Worm (Caenorhabditis elegans) whole organism, L2 larva: ENCODE measurements around the gene K02B2.6.
A peak's percentile ranks its signal among the peaks of the same experiment; 100 is the strongest.

ENCODE experiments used
- C34F6.9 ChIP-seq: fragments of 150-350 bp; optimal IDR thresholded peaks from 2 replicates; lab custom pipeline; 2014; ENCODE audit warnings: missing biosample characterization, missing genetic modification characterization
- F13H6.1 ChIP-seq: sonication (generic microtip); optimal IDR thresholded peaks from 2 replicates; lab custom pipeline; 2016; ENCODE audit warnings: missing genetic modification characterization, missing compliant biosample characterization
- R02D3.7 ChIP-seq: fragments of 150-350 bp; optimal IDR thresholded peaks from 2 replicates; lab custom pipeline; 2014; ENCODE audit warnings: missing biosample characterization, missing genetic modification characterization
- Y55F3AM.14 ChIP-seq: fragments of 200-800 bp; sonication (Bioruptor generic); optimal IDR thresholded peaks from 2 replicates; lab custom pipeline; 2018; ENCODE audit warnings: mild to moderate bottlenecking, missing genetic modification characterization, missing compliant biosample characterization
- ZK546.5 ChIP-seq: sonication (generic microtip); optimal IDR thresholded peaks from 2 replicates; lab custom pipeline; 2017; ENCODE audit warnings: missing biosample characterization, missing genetic modification characterization
- alr-1 ChIP-seq: fragments of 150-350 bp; optimal IDR thresholded peaks from 2 replicates; lab custom pipeline; 2014; ENCODE audit warnings: missing biosample characterization, missing genetic modification characterization
- aly-2 ChIP-seq: fragments of 150-350 bp; optimal IDR thresholded peaks from 2 replicates; lab custom pipeline; 2014; ENCODE audit warnings: missing biosample characterization, missing genetic modification characterization
- ama-1 ChIP-seq: fragments of 150-350 bp; optimal IDR thresholded peaks from 2 replicates; lab custom pipeline; 2018; ENCODE audit warnings: inconsistent platforms
- blmp-1 ChIP-seq: sonication (generic microtip); optimal IDR thresholded peaks from 2 replicates; lab custom pipeline; 2017; ENCODE audit warnings: missing genetic modification characterization, mild to moderate bottlenecking, missing compliant biosample characterization, antibody characterized with exemption, moderate library complexity; ENCODE audit not compliant: insufficient read depth
- ceh-16 ChIP-seq: fragments of 150-350 bp; optimal IDR thresholded peaks from 2 replicates; lab custom pipeline; 2014; ENCODE audit warnings: missing biosample characterization, missing genetic modification characterization
- ceh-82 ChIP-seq: fragments of 150-350 bp; optimal IDR thresholded peaks from 2 replicates; lab custom pipeline; 2014; ENCODE audit warnings: missing biosample characterization, missing genetic modification characterization
- crh-2 ChIP-seq: sonication (generic microtip); optimal IDR thresholded peaks from 2 replicates; lab custom pipeline; 2017; ENCODE audit warnings: missing biosample characterization, missing genetic modification characterization
- dmd-4 ChIP-seq: sonication (generic microtip); optimal IDR thresholded peaks from 2 replicates; lab custom pipeline; 2017; ENCODE audit warnings: missing biosample characterization, missing genetic modification characterization
- egl-27 ChIP-seq: sonication (generic microtip); optimal IDR thresholded peaks from 3 replicates; lab custom pipeline; 2017; ENCODE audit warnings: missing biosample characterization, missing genetic modification reagents, missing genetic modification characterization
- elt-1 ChIP-seq: fragments of 150-350 bp; optimal IDR thresholded peaks from 2 replicates; lab custom pipeline; 2014; ENCODE audit warnings: missing biosample characterization, missing genetic modification characterization
- elt-3 ChIP-seq: sonication (generic microtip); optimal IDR thresholded peaks from 2 replicates; lab custom pipeline; 2017; ENCODE audit warnings: missing biosample characterization, missing genetic modification characterization
- fos-1 ChIP-seq: fragments of 150-350 bp; optimal IDR thresholded peaks from 2 replicates; lab custom pipeline; 2014; ENCODE audit warnings: missing biosample characterization, missing genetic modification characterization
- gmeb-1 ChIP-seq: fragments of 150-350 bp; optimal IDR thresholded peaks from 2 replicates; lab custom pipeline; 2014; ENCODE audit warnings: missing biosample characterization, missing genetic modification characterization
- lin-11 ChIP-seq: fragments of 150-350 bp; sonication (generic microtip); optimal IDR thresholded peaks from 2 replicates; lab custom pipeline; 2014; ENCODE audit warnings: missing biosample characterization, missing genetic modification characterization, inconsistent platforms, mixed read lengths
- lin-13 ChIP-seq: fragments of 150-350 bp; optimal IDR thresholded peaks from 2 replicates; lab custom pipeline; 2014; ENCODE audit warnings: missing biosample characterization, missing genetic modification reagents, missing genetic modification characterization
- lin-39 ChIP-seq: fragments of 150-350 bp; optimal IDR thresholded peaks from 2 replicates; lab custom pipeline; 2014; ENCODE audit warnings: missing biosample characterization, missing genetic modification reagents, missing genetic modification characterization
- lsy-2 ChIP-seq, 2 experiments: fragments of 150-350 bp in 1 of 2; sonication (generic microtip) in 1 of 2; optimal IDR thresholded peaks; 2 replicates each; lab custom pipeline; 2014 to 2017; ENCODE audit warnings: missing biosample characterization in 2 of 2, missing genetic modification characterization in 2 of 2
- mab-5 ChIP-seq: fragments of 150-350 bp; optimal IDR thresholded peaks from 2 replicates; lab custom pipeline; 2014; ENCODE audit warnings: missing biosample characterization, missing genetic modification characterization
- mbf-1 ChIP-seq: sonication (generic microtip); optimal IDR thresholded peaks from 2 replicates; lab custom pipeline; 2017; ENCODE audit warnings: missing biosample characterization, missing genetic modification characterization
- mdl-1 ChIP-seq, 2 experiments: fragments of 150-350 bp in 1 of 2; sonication (generic microtip) in 1 of 2; optimal IDR thresholded peaks; 2 replicates each; lab custom pipeline; 2017; ENCODE audit warnings: missing biosample characterization in 2 of 2, missing genetic modification characterization in 2 of 2
- nhr-10 ChIP-seq: sonication (generic microtip); optimal IDR thresholded peaks from 2 replicates; lab custom pipeline; 2017; ENCODE audit warnings: missing biosample characterization, missing genetic modification characterization
- nhr-11 ChIP-seq: fragments of 150-350 bp; optimal IDR thresholded peaks from 2 replicates; lab custom pipeline; 2014; ENCODE audit warnings: missing biosample characterization, missing genetic modification characterization
- nhr-12 ChIP-seq: fragments of 150-350 bp; optimal IDR thresholded peaks from 2 replicates; lab custom pipeline; 2014; ENCODE audit warnings: missing biosample characterization, missing genetic modification characterization
- nhr-129 ChIP-seq: fragments of 150-350 bp; optimal IDR thresholded peaks from 2 replicates; lab custom pipeline; 2014; ENCODE audit warnings: missing biosample characterization, missing genetic modification characterization
- nhr-21 ChIP-seq: fragments of 150-350 bp; optimal IDR thresholded peaks from 2 replicates; lab custom pipeline; 2014; ENCODE audit warnings: missing biosample characterization, missing genetic modification characterization
- nhr-23 ChIP-seq: fragments of 150-350 bp; optimal IDR thresholded peaks from 2 replicates; lab custom pipeline; 2014; ENCODE audit warnings: missing biosample characterization, missing genetic modification reagents, missing genetic modification characterization
- nhr-237 ChIP-seq: fragments of 150-350 bp; optimal IDR thresholded peaks from 2 replicates; lab custom pipeline; 2014; ENCODE audit warnings: missing biosample characterization, missing genetic modification characterization
- nhr-25 ChIP-seq: fragments of 150-350 bp; sonication (generic microtip); optimal IDR thresholded peaks from 3 replicates; lab custom pipeline; 2014; ENCODE audit warnings: missing biosample characterization, missing genetic modification characterization
- nhr-6 ChIP-seq: fragments of 150-350 bp; optimal IDR thresholded peaks from 2 replicates; lab custom pipeline; 2014; ENCODE audit warnings: missing biosample characterization, missing genetic modification characterization
- nhr-77 ChIP-seq: fragments of 150-350 bp; optimal IDR thresholded peaks from 2 replicates; lab custom pipeline; 2014; ENCODE audit warnings: missing biosample characterization, missing genetic modification characterization
- peb-1 ChIP-seq: fragments of 150-350 bp; optimal IDR thresholded peaks from 2 replicates; lab custom pipeline; 2014; ENCODE audit warnings: missing biosample characterization, missing genetic modification characterization
- sem-4 ChIP-seq: fragments of 150-350 bp; optimal IDR thresholded peaks from 2 replicates; lab custom pipeline; 2014; ENCODE audit warnings: missing biosample characterization, missing genetic modification reagents, missing genetic modification characterization
- skn-1 ChIP-seq: sonication (generic microtip); optimal IDR thresholded peaks from 2 replicates; lab custom pipeline; 2017; ENCODE audit warnings: missing biosample characterization, missing genetic modification characterization
- sma-3 ChIP-seq: sonication (generic microtip); optimal IDR thresholded peaks from 2 replicates; lab custom pipeline; 2016; ENCODE audit warnings: missing genetic modification reagents, missing genetic modification characterization, missing compliant biosample characterization
- sma-9 ChIP-seq, 2 experiments: fragments of 150-350 bp in 1 of 2; sonication (generic microtip) in 1 of 2; optimal IDR thresholded peaks; 2 replicates each; lab custom pipeline; 2014 to 2016; ENCODE audit warnings: missing genetic modification characterization in 2 of 2, mild to moderate bottlenecking in 1 of 2, missing biosample characterization in 1 of 2, missing compliant biosample characterization in 1 of 2, missing genetic modification reagents in 1 of 2, moderate library complexity in 1 of 2
- snpc-4 ChIP-seq: fragments of 150-350 bp; optimal IDR thresholded peaks from 2 replicates; lab custom pipeline; 2014; ENCODE audit warnings: missing biosample characterization, missing genetic modification characterization
- unc-39 ChIP-seq: fragments of 150-350 bp; optimal IDR thresholded peaks from 2 replicates; lab custom pipeline; 2014; ENCODE audit warnings: missing biosample characterization, missing genetic modification characterization
- unc-55 ChIP-seq: fragments of 150-350 bp; sonication (generic microtip); optimal IDR thresholded peaks from 3 replicates; lab custom pipeline; 2014; ENCODE audit warnings: missing biosample characterization, missing genetic modification reagents, missing genetic modification characterization
- unc-62 ChIP-seq: fragments of 150-350 bp; optimal IDR thresholded peaks from 2 replicates; lab custom pipeline; 2014; ENCODE audit warnings: missing biosample characterization, missing genetic modification reagents, missing genetic modification characterization
- zag-1 ChIP-seq: fragments of 150-350 bp; optimal IDR thresholded peaks from 2 replicates; lab custom pipeline; 2014; ENCODE audit warnings: missing biosample characterization, missing genetic modification characterization
- ztf-1 ChIP-seq: fragments of 200-800 bp; sonication (Bioruptor generic); conservative IDR thresholded peaks from 2 replicates; pipeline ENCODE4 v1.3.6; 2022; ENCODE audit warnings: missing genetic modification characterization, missing compliant biosample characterization
- ztf-11 ChIP-seq: sonication (generic microtip); optimal IDR thresholded peaks from 2 replicates; lab custom pipeline; 2017; ENCODE audit warnings: missing biosample characterization, missing genetic modification characterization
- ztf-4 ChIP-seq: fragments of 150-350 bp; optimal IDR thresholded peaks from 2 replicates; lab custom pipeline; 2014; ENCODE audit warnings: missing biosample characterization, missing genetic modification characterization

The K02B2.6 gene

ce11 chrIV:5975202-5975601 is 13.1 kb upstream of the K02B2.6 start, which contains the start of gene unc-44:
Gene unc-44, plus strand, starts transcription at chrIV:5975557.
- no peak for TF ChIP-seq ama-1
- no peak for TF ChIP-seq elt-3 (tag; lab: Kevin White, UChicago)
- TF ChIP-seq lin-13 (GFP tag; lab: Kevin White, UChicago): no peak
- TF ChIP-seq C34F6.9 (tag; lab: Kevin White, UChicago): no peak
- TF ChIP-seq blmp-1 (tag; lab: Kevin White, UChicago): no peak
- no peak for TF ChIP-seq sma-9 (GFP tag; optimal IDR thresholded peaks at IDR 0.05; lab: Kevin White, UChicago)
- no peak for TF ChIP-seq sma-9 (tag; optimal IDR thresholded peaks at IDR 0.05; lab: Kevin White, UChicago)
- TF ChIP-seq elt-1: no peak
- no peak for TF ChIP-seq mbf-1 (tag; lab: Kevin White, UChicago)
- no peak for TF ChIP-seq gmeb-1 (tag; lab: Kevin White, UChicago)
- no peak for TF ChIP-seq alr-1 (tag; lab: Kevin White, UChicago)
- no peak for TF ChIP-seq ztf-4
- no peak for TF ChIP-seq unc-55 (GFP tag; lab: Kevin White, UChicago)
- no peak for TF ChIP-seq sem-4 (tag; lab: Kevin White, UChicago)
- no peak for TF ChIP-seq nhr-129 (tag; lab: Kevin White, UChicago)

- TF ChIP-seq F13H6.1 (tag; lab: Kevin White, UChicago): peak; percentile 70
- TF ChIP-seq ceh-16 (tag; lab: Kevin White, UChicago): no peak
- TF ChIP-seq ZK546.5 (tag; lab: Kevin White, UChicago): no peak
- TF ChIP-seq R02D3.7: no peak
- no peak for TF ChIP-seq ztf-11 (tag; lab: Kevin White, UChicago)
- no peak for TF ChIP-seq ztf-4
- TF ChIP-seq ama-1: no peak
- no peak for TF ChIP-seq dmd-4 (tag; lab: Kevin White, UChicago)
- TF ChIP-seq unc-55 (GFP tag; lab: Kevin White, UChicago): peak; percentile 72
- no peak for TF ChIP-seq sma-3 (GFP tag; lab: Kevin White, UChicago)
- peak; percentile 24 for TF ChIP-seq crh-2
- TF ChIP-seq nhr-11: no peak
- TF ChIP-seq nhr-12 (tag; lab: Kevin White, UChicago): no peak
- TF ChIP-seq ztf-1 (GFP tag; lab: Robert Waterston, UW): no peak
- TF ChIP-seq lin-13 (GFP tag; lab: Kevin White, UChicago): no peak
- TF ChIP-seq nhr-6: peak; percentile 25
- TF ChIP-seq mbf-1 (tag; lab: Kevin White, UChicago): no peak
- peak; percentile 46 for TF ChIP-seq lin-11 (tag; lab: Kevin White, UChicago)
- no peak for TF ChIP-seq alr-1 (tag; lab: Kevin White, UChicago)
- no peak for TF ChIP-seq unc-62 (GFP tag; lab: Kevin White, UChicago)
- peak; percentile 41 to 43 for TF ChIP-seq lsy-2 (tag; optimal IDR thresholded peaks at IDR 0.05; lab: Kevin White, UChicago)
- no peak for TF ChIP-seq nhr-77 (tag; lab: Kevin White, UChicago)
- TF ChIP-seq egl-27 (tag; lab: Kevin White, UChicago): no peak
- TF ChIP-seq blmp-1 (tag; lab: Kevin White, UChicago): no peak
- TF ChIP-seq elt-1: no peak
- peak; percentile 81 for TF ChIP-seq C34F6.9 (tag; lab: Kevin White, UChicago)
- peak; percentile 63 for TF ChIP-seq sma-9 (GFP tag; optimal IDR thresholded peaks at IDR 0.05; lab: Kevin White, UChicago)
- no peak for TF ChIP-seq sma-9 (tag; optimal IDR thresholded peaks at IDR 0.05; lab: Kevin White, UChicago)
- TF ChIP-seq lin-39 (tag; lab: Kevin White, UChicago): peak; percentile 20
- TF ChIP-seq elt-3 (tag; lab: Kevin White, UChicago): no peak
- TF ChIP-seq nhr-21: no peak
- TF ChIP-seq unc-39 (tag; lab: Kevin White, UChicago): no peak
- TF ChIP-seq sem-4 (tag; lab: Kevin White, UChicago): peak; percentile 15
- peak; percentile 76 for TF ChIP-seq nhr-129 (tag; lab: Kevin White, UChicago)
- TF ChIP-seq peb-1: no peak
- no peak for TF ChIP-seq fos-1 (tag; lab: Kevin White, UChicago)
- TF ChIP-seq ceh-82: no peak
- TF ChIP-seq nhr-23 (tag; lab: Kevin White, UChicago): no peak
- TF ChIP-seq nhr-237: no peak
- no peak for TF ChIP-seq skn-1 (tag; lab: Kevin White, UChicago)
- no peak for TF ChIP-seq nhr-25 (tag; lab: Kevin White, UChicago)
- no peak for TF ChIP-seq nhr-10 (tag; lab: Kevin White, UChicago)
- TF ChIP-seq gmeb-1 (tag; lab: Kevin White, UChicago): no peak
- peak in 1 of 2 experiments; percentile 37 for TF ChIP-seq mdl-1 (tag; optimal IDR thresholded peaks at IDR 0.05; lab: Kevin White, UChicago)
- TF ChIP-seq zag-1 (tag; lab: Kevin White, UChicago): peak; percentile 42
- TF ChIP-seq aly-2 (tag; lab: Kevin White, UChicago): no peak
- TF ChIP-seq snpc-4 (tag; lab: Kevin White, UChicago): peak; percentile 9
- peak; percentile 19 for TF ChIP-seq mab-5
- TF ChIP-seq Y55F3AM.14 (GFP tag; lab: Kevin White, UChicago): no peak
These were observed 12.0 kb upstream of the K02B2.6 start for ce11 chrIV:5973947-5974495.
